Comparison of ENCODE assay signal across 3 fruit fly cellular contexts in genomic region chr2L:7754539-7754938, dm6.
TF ChIP-seq lines count a peak whose summit lies in the region.

No protein-coding gene starts in this region.

- no peak for TF ChIP-seq CTCF in whole organism, embryonic (GFP tag; optimal IDR thresholded peaks at IDR 0.05; lab: Kevin White, UChicago)

TF ChIP-seq in whole organism, embryonic, 481 proteins besides CTCF, POLR2A, EP300 and RAD21:
- no peak for TF ChIP-seq jing (GFP tag; optimal IDR thresholded peaks at IDR 0.05; lab: Kevin White, UChicago)
- TF ChIP-seq Elba2 (GFP tag; optimal IDR thresholded peaks at IDR 0.05; lab: Kevin White, UChicago) = no peak
- no peak for TF ChIP-seq stwl (tag; optimal IDR thresholded peaks at IDR 0.05; lab: Kevin White, UChicago)
- TF ChIP-seq CG15011 (GFP tag; optimal IDR thresholded peaks at IDR 0.05; lab: Kevin White, UChicago) = no peak
- TF ChIP-seq maf-S (GFP tag; optimal IDR thresholded peaks at IDR 0.05; lab: Kevin White, UChicago) = no peak
- TF ChIP-seq Drgx (GFP tag; IDR thresholded peaks at IDR 0.05; lab: Robert Waterston, UW) = peak; percentile 68
- TF ChIP-seq chinmo (GFP tag; IDR thresholded peaks at IDR 0.05; lab: Robert Waterston, UW; ENCODE audit: partially characterized antibody) = no peak
- TF ChIP-seq row (GFP tag; IDR thresholded peaks at IDR 0.05; lab: Robert Waterston, UW) = 0 out of 3 replicates have a peak, but pooled peaks have one; percentile 14
- no peak for TF ChIP-seq stc (GFP tag; IDR thresholded peaks at IDR 0.05; lab: Robert Waterston, UW)
- TF ChIP-seq br (optimal IDR thresholded peaks at IDR 0.05; lab: Kevin White, UChicago) = no peak
- no peak for TF ChIP-seq H15 (GFP tag; IDR thresholded peaks at IDR 0.05; lab: Robert Waterston, UW)
- no peak for TF ChIP-seq prd (optimal IDR thresholded peaks at IDR 0.05; lab: Kevin White, UChicago)
- TF ChIP-seq prd (GFP tag; IDR thresholded peaks at IDR 0.05; lab: Robert Waterston, UW) = 0 out of 3 replicates have a peak, but pooled peaks have one; percentile 13
- no peak for TF ChIP-seq Gug (GFP tag; IDR thresholded peaks at IDR 0.05; lab: Robert Waterston, UW)
- no peak for TF ChIP-seq HmgD (GFP tag; optimal IDR thresholded peaks at IDR 0.05; lab: Kevin White, UChicago)
- TF ChIP-seq CG15479 (GFP tag; optimal IDR thresholded peaks at IDR 0.05; lab: Kevin White, UChicago) = no peak
- TF ChIP-seq CG15269 (tag; optimal IDR thresholded peaks at IDR 0.05; lab: Kevin White, UChicago) = no peak
- no peak for TF ChIP-seq CG6254 (GFP tag; optimal IDR thresholded peaks at IDR 0.05; lab: Kevin White, UChicago)
- peak; percentile 46 for TF ChIP-seq sens (GFP tag; lab: Kevin White, UChicago)
- no peak for TF ChIP-seq Hey (tag; optimal IDR thresholded peaks at IDR 0.05; lab: Kevin White, UChicago)
- no peak for TF ChIP-seq CG13424 (tag; optimal IDR thresholded peaks at IDR 0.05; lab: Kevin White, UChicago)
- no peak for TF ChIP-seq kni (GFP tag; optimal IDR thresholded peaks at IDR 0.05; lab: Kevin White, UChicago)
TF ChIP-seq in whole organism, embryonic: peak in this region for 4.

TF ChIP-seq in whole organism, prepupa, 60 proteins besides CTCF, POLR2A, EP300 and RAD21 (continues in another document):
- peak; percentile 45 for TF ChIP-seq CG32006 (GFP tag; optimal IDR thresholded peaks at IDR 0.05; lab: Kevin White, UChicago)
- no peak for TF ChIP-seq Eip93F (GFP tag; optimal IDR thresholded peaks at IDR 0.05; lab: Kevin White, UChicago)
- no peak for TF ChIP-seq Eip78C (GFP tag; lab: Kevin White, UChicago)
- no peak for TF ChIP-seq CG1621 (tag; optimal IDR thresholded peaks at IDR 0.05; lab: Kevin White, UChicago)
- TF ChIP-seq CG4318 (GFP tag; optimal IDR thresholded peaks at IDR 0.05; lab: Kevin White, UChicago) = no peak
- TF ChIP-seq CG9139 (GFP tag; optimal IDR thresholded peaks at IDR 0.05; lab: Kevin White, UChicago) = no peak
- no peak for TF ChIP-seq CG6854 (GFP tag; optimal IDR thresholded peaks at IDR 0.05; lab: Kevin White, UChicago)
- no peak for TF ChIP-seq acj6 (GFP tag; optimal IDR thresholded peaks at IDR 0.05; lab: Kevin White, UChicago)
- TF ChIP-seq dac (GFP tag; optimal IDR thresholded peaks at IDR 0.05; lab: Kevin White, UChicago) = no peak
- no peak for TF ChIP-seq Hr38 (GFP tag; optimal IDR thresholded peaks at IDR 0.05; lab: Kevin White, UChicago)
- peak; percentile 19 for TF ChIP-seq Lpt (GFP tag; optimal IDR thresholded peaks at IDR 0.05; lab: Kevin White, UChicago)
- peak; percentile 23 for TF ChIP-seq CG6276 (GFP tag; optimal IDR thresholded peaks at IDR 0.05; lab: Kevin White, UChicago)
- peak; percentile 14 for TF ChIP-seq CG31627 (GFP tag; optimal IDR thresholded peaks at IDR 0.05; lab: Kevin White, UChicago)
- TF ChIP-seq net (GFP tag; optimal IDR thresholded peaks at IDR 0.05; lab: Kevin White, UChicago) = no peak
- peak; percentile 32 for TF ChIP-seq topi (GFP tag; optimal IDR thresholded peaks at IDR 0.05; lab: Kevin White, UChicago)
- no peak for TF ChIP-seq Ets21C (GFP tag; optimal IDR thresholded peaks at IDR 0.05; lab: Kevin White, UChicago)
- TF ChIP-seq OdsH (GFP tag; optimal IDR thresholded peaks at IDR 0.05; lab: Kevin White, UChicago) = no peak
- TF ChIP-seq CG3032 (tag; optimal IDR thresholded peaks at IDR 0.05; lab: Kevin White, UChicago) = peak; percentile 15
- no peak for TF ChIP-seq fd59A (GFP tag; optimal IDR thresholded peaks at IDR 0.05; lab: Kevin White, UChicago)
- TF ChIP-seq CG15336 (GFP tag; IDR thresholded peaks at IDR 0.05; lab: Robert Waterston, UW) = peak; percentile 53
- TF ChIP-seq Sox102F (GFP tag; optimal IDR thresholded peaks at IDR 0.05; lab: Kevin White, UChicago) = no peak
- TF ChIP-seq CG34406 (GFP tag; optimal IDR thresholded peaks at IDR 0.05; lab: Kevin White, UChicago) = no peak
- TF ChIP-seq esn (GFP tag; optimal IDR thresholded peaks at IDR 0.05; lab: Kevin White, UChicago) = no peak
- TF ChIP-seq Sox15 (GFP tag; optimal IDR thresholded peaks at IDR 0.05; lab: Kevin White, UChicago) = no peak
- TF ChIP-seq CG11762 (GFP tag; optimal IDR thresholded peaks at IDR 0.05; lab: Kevin White, UChicago; ENCODE audit: insufficient read depth) = no peak
- TF ChIP-seq CG6163 (GFP tag; IDR thresholded peaks at IDR 0.05; lab: Robert Waterston, UW) = peak; percentile 48; the same call in 2 of the 3 replicates
- TF ChIP-seq Met (GFP tag; optimal IDR thresholded peaks at IDR 0.05; lab: Kevin White, UChicago) = peak; percentile 21
- TF ChIP-seq Sox14 (GFP tag; optimal IDR thresholded peaks at IDR 0.05; lab: Kevin White, UChicago) = no peak
- no peak for TF ChIP-seq CG10631 (GFP tag; optimal IDR thresholded peaks at IDR 0.05; lab: Kevin White, UChicago)
- TF ChIP-seq salr (GFP tag; optimal IDR thresholded peaks at IDR 0.05; lab: Kevin White, UChicago) = no peak
- no peak for TF ChIP-seq Blimp-1 (GFP tag; optimal IDR thresholded peaks at IDR 0.05; lab: Kevin White, UChicago)
- peak; percentile 47 for TF ChIP-seq Hr4 (GFP tag; optimal IDR thresholded peaks at IDR 0.05; lab: Kevin White, UChicago)
- TF ChIP-seq CG16779 (tag; optimal IDR thresholded peaks at IDR 0.05; lab: Kevin White, UChicago) = no peak
- TF ChIP-seq CG6792 (GFP tag; optimal IDR thresholded peaks at IDR 0.05; lab: Kevin White, UChicago) = no peak
- peak; percentile 12 for TF ChIP-seq Ets96B (tag; optimal IDR thresholded peaks at IDR 0.05; lab: Kevin White, UChicago)
- no peak for TF ChIP-seq fd85E (GFP tag; optimal IDR thresholded peaks at IDR 0.05; lab: Kevin White, UChicago)
- TF ChIP-seq svp (GFP tag; lab: Kevin White, UChicago) = peak; percentile 65
- TF ChIP-seq ss (GFP tag; optimal IDR thresholded peaks at IDR 0.05; lab: Kevin White, UChicago) = peak; percentile 11 to 70

TF ChIP-seq in whole organism, pupa, 21 proteins besides CTCF, POLR2A, EP300 and RAD21:
- TF ChIP-seq Pif1B (GFP tag; optimal IDR thresholded peaks at IDR 0.05; lab: Kevin White, UChicago) (no peak), CG9948 (tag; optimal IDR thresholded peaks at IDR 0.05; lab: Kevin White, UChicago) (peak; percentile 5), CG14655 (GFP tag; optimal IDR thresholded peaks at IDR 0.05; lab: Kevin White, UChicago) (peak; percentile 31), gl (tag; optimal IDR thresholded peaks at IDR 0.05; lab: Kevin White, UChicago) (no peak), fd96Ca (GFP tag; IDR thresholded peaks at IDR 0.05; lab: Robert Waterston, UW) (peak; percentile 69; the same call in 2 of the 3 replicates), EcR (GFP tag; optimal IDR thresholded peaks at IDR 0.05; lab: Kevin White, UChicago) (no peak), CG13204 (GFP tag; optimal IDR thresholded peaks at IDR 0.05; lab: Kevin White, UChicago) (no peak), CG32121 (GFP tag; IDR thresholded peaks at IDR 0.05; lab: Robert Waterston, UW) (peak; percentile 53; the same call in 1 of the 2 replicates), Ets98B (GFP tag; IDR thresholded peaks at IDR 0.05; lab: Robert Waterston, UW) (peak; percentile 53), D1 (tag; optimal IDR thresholded peaks at IDR 0.05; lab: Kevin White, UChicago) (no peak), CG17806 (tag; optimal IDR thresholded peaks at IDR 0.05; lab: Kevin White, UChicago) (peak; percentile 27), CG34367 (tag; optimal IDR thresholded peaks at IDR 0.05; lab: Kevin White, UChicago) (no peak), CG8301 (tag; optimal IDR thresholded peaks at IDR 0.05; lab: Kevin White, UChicago) (peak; percentile 43), CG12605 (GFP tag; IDR thresholded peaks at IDR 0.05; lab: Robert Waterston, UW) (no peak), CG8159 (tag; optimal IDR thresholded peaks at IDR 0.05; lab: Kevin White, UChicago) (peak; percentile 25), Pif1A (GFP tag; optimal IDR thresholded peaks at IDR 0.05; lab: Kevin White, UChicago) (no peak), Snoo (tag; optimal IDR thresholded peaks at IDR 0.05; lab: Kevin White, UChicago) (no peak), CG4496 (GFP tag; IDR thresholded peaks at IDR 0.05; lab: Robert Waterston, UW) (peak; percentile 70; the same call in 2 of the 3 replicates), CG15710 (tag; optimal IDR thresholded peaks at IDR 0.05; lab: Kevin White, UChicago) (no peak)

Comparison
In these comparisons a context has a peak if more than half of its experiments do, and no peak if none do; other contexts are left out.
1. Of the 7 proteins assayed by ChIP-seq in both whole organism, embryonic and whole organism, prepupa: peak only in whole organism, embryonic: none; only in whole organism, prepupa: Lpt; in both: none; in neither: 6.